Worm (Caenorhabditis elegans): ENCODE data around the gene C26B9.1.

DNA sequence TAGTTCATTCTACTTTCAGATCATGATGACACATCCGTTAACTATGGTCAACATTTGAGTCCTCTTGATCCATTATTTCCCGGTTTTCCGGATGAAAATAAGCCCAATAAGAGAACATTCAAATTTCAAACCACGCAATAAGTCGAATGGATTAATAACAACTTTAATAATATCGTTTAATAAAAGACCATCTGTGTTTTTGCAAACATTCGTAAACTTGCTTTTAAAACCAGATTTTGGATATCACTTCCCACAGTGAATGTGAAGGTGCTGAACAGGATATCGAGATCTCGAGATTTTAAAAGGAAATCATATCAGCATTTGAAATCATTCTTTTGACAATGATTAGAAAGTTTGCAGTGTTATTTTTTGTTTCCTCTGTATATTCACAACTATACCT, 2.4 kb upstream of the C26B9.1 start, which contains the start of gene C26B9.7:
- TF ChIP-seq nhr-237 (tag; optimal IDR thresholded peaks at IDR 0.05) (no peak), lin-39 (tag; optimal IDR thresholded peaks at IDR 0.05) (no peak), lsy-2 (tag; optimal IDR thresholded peaks at IDR 0.05) (no peak), mdl-1 (tag; optimal IDR thresholded peaks at IDR 0.05) (no peak), ZK546.5 (tag; optimal IDR thresholded peaks at IDR 0.05) (no peak), nhr-10 (tag; optimal IDR thresholded peaks at IDR 0.05) (no peak), unc-62 (GFP tag; optimal IDR thresholded peaks at IDR 0.05) (no peak), lin-11 (tag; optimal IDR thresholded peaks at IDR 0.05) (no peak), ceh-16 (tag; optimal IDR thresholded peaks at IDR 0.05) (no peak), crh-2 (tag; optimal IDR thresholded peaks at IDR 0.05) (no peak), nhr-11 (tag; optimal IDR thresholded peaks at IDR 0.05) (no peak), sem-4 (tag; optimal IDR thresholded peaks at IDR 0.05) (no peak), nhr-6 (tag; optimal IDR thresholded peaks at IDR 0.05) (no peak), blmp-1 (tag; optimal IDR thresholded peaks at IDR 0.05; ENCODE audit: insufficient read depth) (no peak)

All from whole organism, L2 larva.